Fruit fly (Drosophila melanogaster): ENCODE measurements around the gene Obp19c.

DNA sequence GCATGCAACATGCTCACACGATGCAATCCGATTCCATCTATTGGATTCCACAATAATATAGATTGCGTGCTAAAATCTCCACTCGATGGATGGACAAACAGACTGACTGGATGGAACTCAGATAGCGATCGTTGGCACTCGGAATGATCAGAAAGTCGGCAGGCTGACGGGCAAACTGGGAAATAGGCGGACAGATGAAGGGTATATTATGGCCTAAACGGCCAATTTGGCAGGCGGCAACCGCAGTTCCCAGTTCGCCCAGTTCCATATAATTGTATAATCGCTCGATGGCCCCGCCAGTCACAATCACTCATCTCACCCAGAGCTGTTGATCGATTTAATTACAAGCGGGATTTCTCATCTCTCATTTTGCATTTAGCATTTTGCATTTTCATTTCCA, 549 bp upstream of the Obp19c start, which contains the start of gene Obp19d:
- TF ChIP-seq kay (GFP tag; ENCODE audit: borderline replicate concordance) (no peak), CG14711 (tag; optimal IDR thresholded peaks at IDR 0.05) (no peak), CG1620 (GFP tag; optimal IDR thresholded peaks at IDR 0.05) (no peak), CG11617 (GFP tag; optimal IDR thresholded peaks at IDR 0.05) (no peak), CG7045 (GFP tag; optimal IDR thresholded peaks at IDR 0.05) (no peak), cnc (optimal IDR thresholded peaks at IDR 0.05) (no peak), cic (GFP tag; optimal IDR thresholded peaks at IDR 0.05) (no peak), bab1 (GFP tag; optimal IDR thresholded peaks at IDR 0.05) (no peak), Mnt (GFP tag; optimal IDR thresholded peaks at IDR 0.05) (no peak), CG5204 (GFP tag; optimal IDR thresholded peaks at IDR 0.05) (no peak), ovo (GFP tag; optimal IDR thresholded peaks at IDR 0.05) (no peak), CG12768 (GFP tag; optimal IDR thresholded peaks at IDR 0.05) (no peak)

Data from whole organism, adult.